Fruit fly (Drosophila melanogaster): Measurements from ENCODE around the gene jdp.
A peak's percentile ranks its signal among the peaks of the same experiment; 100 is the strongest.

The jdp gene

dm6 chr3R:30531989-30532653, 5.3 kb upstream of the jdp start, which contains the start of gene tmod:
Gene tmod (plus strand): TSS chr3R:30532607.
- no peak for TF ChIP-seq gl (tag; optimal IDR thresholded peaks at IDR 0.05)
- TF ChIP-seq CG17806 (tag; optimal IDR thresholded peaks at IDR 0.05), result peak; percentile 43
- no peak for TF ChIP-seq CG13204 (GFP tag; optimal IDR thresholded peaks at IDR 0.05)
- peak; percentile 47; the same call in 1 of the 2 replicates for TF ChIP-seq Ets98B (GFP tag; IDR thresholded peaks at IDR 0.05)
- no peak for TF ChIP-seq CG32121 (GFP tag; IDR thresholded peaks at IDR 0.05)
- TF ChIP-seq CG34367 (tag; optimal IDR thresholded peaks at IDR 0.05), result no peak
- TF ChIP-seq CG12605 (GFP tag; IDR thresholded peaks at IDR 0.05), result no peak
- 0 out of 2 replicates have a peak, but pooled peaks have one; percentile 18 for TF ChIP-seq CG10348 (GFP tag; IDR thresholded peaks at IDR 0.05)
- TF ChIP-seq EcR (GFP tag; optimal IDR thresholded peaks at IDR 0.05), result no peak
- peak; percentile 50; the same call in 1 of the 3 replicates for TF ChIP-seq CG4496 (GFP tag; IDR thresholded peaks at IDR 0.05)
- no peak for TF ChIP-seq Snoo (tag; optimal IDR thresholded peaks at IDR 0.05)
- peak; percentile 49 for TF ChIP-seq CG9948 (tag; optimal IDR thresholded peaks at IDR 0.05)
- peak; percentile 38 for TF ChIP-seq CG8159 (tag; optimal IDR thresholded peaks at IDR 0.05)
- TF ChIP-seq rn (GFP tag; IDR thresholded peaks at IDR 0.05), result no peak
- TF ChIP-seq CG8301 (tag; optimal IDR thresholded peaks at IDR 0.05), result peak; percentile 82
- peak; percentile 61; the same call in 2 of the 3 replicates for TF ChIP-seq fd96Ca (GFP tag; IDR thresholded peaks at IDR 0.05)
- no peak for TF ChIP-seq D1 (tag; optimal IDR thresholded peaks at IDR 0.05)
- TF ChIP-seq CG14655 (GFP tag; optimal IDR thresholded peaks at IDR 0.05), result peak; percentile 85
- TF ChIP-seq Pif1B (GFP tag; optimal IDR thresholded peaks at IDR 0.05), result no peak
- TF ChIP-seq Pif1A (GFP tag; optimal IDR thresholded peaks at IDR 0.05), result peak; percentile 49
- TF ChIP-seq CG15710 (tag; optimal IDR thresholded peaks at IDR 0.05), result peak; percentile 32

- TF ChIP-seq CG32121 (GFP tag; IDR thresholded peaks at IDR 0.05) (no peak; the same call in 1 of the 2 replicates), Snoo (tag; optimal IDR thresholded peaks at IDR 0.05) (no peak), CG8301 (tag; optimal IDR thresholded peaks at IDR 0.05) (peak; percentile 53), CG15710 (tag; optimal IDR thresholded peaks at IDR 0.05) (no peak), rn (GFP tag; IDR thresholded peaks at IDR 0.05) (no peak), fd96Ca (GFP tag; IDR thresholded peaks at IDR 0.05) (peak; percentile 73; the same call in 2 of the 3 replicates), EcR (GFP tag; optimal IDR thresholded peaks at IDR 0.05) (no peak), D1 (tag; optimal IDR thresholded peaks at IDR 0.05) (no peak), Pif1A (GFP tag; optimal IDR thresholded peaks at IDR 0.05) (peak; percentile 3), CG9948 (tag; optimal IDR thresholded peaks at IDR 0.05) (no peak), Ets98B (GFP tag; IDR thresholded peaks at IDR 0.05) (peak; percentile 52; the same call in 1 of the 2 replicates), CG13204 (GFP tag; optimal IDR thresholded peaks at IDR 0.05) (no peak), CG8159 (tag; optimal IDR thresholded peaks at IDR 0.05) (no peak), CG14655 (GFP tag; optimal IDR thresholded peaks at IDR 0.05) (peak; percentile 59), Pif1B (GFP tag; optimal IDR thresholded peaks at IDR 0.05) (no peak), gl (tag; optimal IDR thresholded peaks at IDR 0.05) (no peak), CG10348 (GFP tag; IDR thresholded peaks at IDR 0.05) (no peak), CG12605 (GFP tag; IDR thresholded peaks at IDR 0.05) (peak; percentile 56; the same call in 1 of the 2 replicates), CG17806 (tag; optimal IDR thresholded peaks at IDR 0.05) (no peak), CG4496 (GFP tag; IDR thresholded peaks at IDR 0.05) (peak; percentile 64), CG34367 (tag; optimal IDR thresholded peaks at IDR 0.05) (no peak)
These were observed 4.4 kb upstream of the jdp start for dm6 chr3R:30531129-30531708.

DNA sequence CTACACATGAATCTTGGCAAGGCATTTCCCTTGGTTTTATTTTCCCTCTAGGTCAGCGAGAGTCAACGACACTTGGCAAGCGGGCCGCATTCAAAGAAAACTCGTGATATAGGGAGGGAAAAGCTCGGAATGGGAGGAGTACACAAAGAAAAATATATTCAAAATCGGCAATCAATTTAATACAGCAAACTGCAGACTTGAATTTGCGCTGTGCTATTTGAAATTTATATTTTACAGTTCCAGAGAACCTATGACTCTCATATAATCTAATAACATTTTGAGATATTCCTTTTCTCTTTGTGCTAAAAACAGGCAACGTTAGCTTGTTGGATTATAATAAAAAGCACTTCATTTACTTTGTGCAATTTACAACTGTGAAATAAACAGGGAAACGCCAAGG, 2.7 kb upstream of the jdp start:
- no peak for TF ChIP-seq rn (GFP tag; IDR thresholded peaks at IDR 0.05)
- peak; percentile 44 for TF ChIP-seq CG14655 (GFP tag; optimal IDR thresholded peaks at IDR 0.05)
- TF ChIP-seq gl (tag; optimal IDR thresholded peaks at IDR 0.05), result no peak
- no peak for TF ChIP-seq D1 (tag; optimal IDR thresholded peaks at IDR 0.05)
- peak; percentile 21 for TF ChIP-seq CG8301 (tag; optimal IDR thresholded peaks at IDR 0.05)
- 0 out of 2 replicates have a peak, but pooled peaks have one; percentile 17 for TF ChIP-seq CG32121 (GFP tag; IDR thresholded peaks at IDR 0.05)

dm6 chr3R:30528692-30529305, 2.0 kb upstream of the jdp start:
- TF ChIP-seq CG9948 (tag; optimal IDR thresholded peaks at IDR 0.05) (no peak), CG14655 (GFP tag; optimal IDR thresholded peaks at IDR 0.05) (peak; percentile 0), CG13204 (GFP tag; optimal IDR thresholded peaks at IDR 0.05) (no peak)

DNA sequence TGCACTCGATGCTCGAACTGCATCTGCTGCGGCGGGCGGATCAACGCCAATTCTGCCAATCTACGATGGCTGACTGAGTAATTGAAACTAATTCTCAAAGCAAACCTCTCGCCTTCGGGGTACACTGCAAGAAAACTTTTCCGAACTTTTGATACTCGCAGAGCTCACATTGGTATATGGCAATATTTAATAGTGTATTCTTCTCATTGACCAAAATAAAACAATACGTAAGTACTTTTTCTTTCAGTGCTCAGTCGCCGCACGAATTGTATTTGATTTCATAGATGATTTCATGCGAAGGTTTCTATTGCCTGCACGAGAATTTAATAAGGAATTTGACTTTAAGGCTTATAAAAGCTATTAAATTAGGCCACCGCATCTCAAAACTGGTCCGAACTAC, 1.2 kb downstream of the jdp start:
- TF ChIP-seq CG32121 (GFP tag; IDR thresholded peaks at IDR 0.05) (no peak), CG9948 (tag; optimal IDR thresholded peaks at IDR 0.05) (no peak), Pif1A (GFP tag; optimal IDR thresholded peaks at IDR 0.05) (no peak), rn (GFP tag; IDR thresholded peaks at IDR 0.05) (no peak), CG12605 (GFP tag; IDR thresholded peaks at IDR 0.05) (no peak), CG14655 (GFP tag; optimal IDR thresholded peaks at IDR 0.05) (peak; percentile 9), CG8301 (tag; optimal IDR thresholded peaks at IDR 0.05) (no peak), fd96Ca (GFP tag; IDR thresholded peaks at IDR 0.05) (peak; percentile 42; the same call in 1 of the 3 replicates), Ets98B (GFP tag; IDR thresholded peaks at IDR 0.05) (peak; percentile 58), CG13204 (GFP tag; optimal IDR thresholded peaks at IDR 0.05) (no peak), CG4496 (GFP tag; IDR thresholded peaks at IDR 0.05) (peak; percentile 62; the same call in 2 of the 3 replicates), CG17806 (tag; optimal IDR thresholded peaks at IDR 0.05) (no peak), CG10348 (GFP tag; IDR thresholded peaks at IDR 0.05) (no peak), gl (tag; optimal IDR thresholded peaks at IDR 0.05) (no peak)
